Worm (Caenorhabditis elegans) whole organism, L1 larva: Measurements from ENCODE around the gene srh-159.

Experiments used
- C34B4.2 ChIP-seq: sonication (generic microtip); optimal IDR thresholded peaks from 2 replicates; lab custom pipeline; 2017; ENCODE audit warnings: mild to moderate bottlenecking, missing genetic modification characterization, missing compliant biosample characterization
- aly-2 ChIP-seq: fragments of 150-350 bp; optimal IDR thresholded peaks from 2 replicates; lab custom pipeline; 2014; ENCODE audit warnings: missing biosample characterization, missing genetic modification characterization
- ceh-8 ChIP-seq: fragments of 200-800 bp; sonication (Bioruptor generic); optimal IDR thresholded peaks from 2 replicates; lab custom pipeline; 2018; ENCODE audit warnings: mild to moderate bottlenecking, missing genetic modification characterization, moderate library complexity, missing compliant biosample characterization
- fkh-4 ChIP-seq: sonication (generic microtip); optimal IDR thresholded peaks from 2 replicates; lab custom pipeline; 2016; ENCODE audit warnings: missing compliant biosample characterization, missing genetic modification characterization, borderline replicate concordance
- fos-1 ChIP-seq: fragments of 150-350 bp; optimal IDR thresholded peaks from 2 replicates; lab custom pipeline; 2014; ENCODE audit warnings: missing biosample characterization, missing genetic modification characterization
- hpl-2 ChIP-seq: fragments of 150-350 bp; optimal IDR thresholded peaks from 2 replicates; lab custom pipeline; 2014; ENCODE audit warnings: missing biosample characterization, missing genetic modification reagents, missing genetic modification characterization
- lin-13 ChIP-seq: fragments of 150-350 bp; optimal IDR thresholded peaks from 2 replicates; lab custom pipeline; 2014; ENCODE audit warnings: missing biosample characterization, missing genetic modification reagents, missing genetic modification characterization
- mdl-1 ChIP-seq, 2 experiments: fragments of 150-350 bp; optimal IDR thresholded peaks; 2 replicates each; lab custom pipeline; 2014 to 2017; ENCODE audit warnings: missing biosample characterization in 2 of 2, missing genetic modification characterization in 2 of 2, inconsistent platforms in 1 of 2
- nhr-76 ChIP-seq: sonication (generic microtip); optimal IDR thresholded peaks from 2 replicates; lab custom pipeline; 2017; ENCODE audit warnings: missing biosample characterization, missing genetic modification characterization
- snpc-4 ChIP-seq: fragments of 150-350 bp; optimal IDR thresholded peaks from 2 replicates; lab custom pipeline; 2014; ENCODE audit warnings: missing biosample characterization, missing genetic modification characterization

DNA sequence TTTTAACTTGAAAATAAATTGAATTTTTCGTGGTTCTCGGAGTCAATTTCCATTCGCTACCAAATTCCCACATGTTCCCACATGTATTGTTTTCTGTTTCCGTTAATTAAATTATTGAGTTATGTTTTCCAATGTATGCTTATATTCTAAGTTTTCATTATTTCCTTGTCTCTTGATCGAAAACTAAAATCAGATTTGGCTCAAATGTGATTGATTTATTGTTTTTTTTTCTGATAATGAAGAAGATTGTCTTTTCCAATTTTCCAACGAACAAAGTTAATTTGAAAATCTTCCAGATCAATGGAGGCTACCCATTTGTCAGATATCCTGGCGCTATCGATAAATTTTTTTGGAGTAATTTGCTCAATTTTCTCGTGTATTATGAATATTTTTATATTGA, 8.4 kb upstream of the srh-159 start, which contains the start of gene srbc-25:
- TF ChIP-seq ceh-8 (GFP tag; lab: Kevin White, UChicago) (no peak), lin-13 (GFP tag; lab: Kevin White, UChicago) (no peak), hpl-2 (GFP tag; lab: Kevin White, UChicago) (no peak), snpc-4 (tag; lab: Kevin White, UChicago) (no peak), C34B4.2 (tag; lab: Kevin White, UChicago) (no peak), mdl-1 (tag; optimal IDR thresholded peaks at IDR 0.05; lab: Kevin White, UChicago) (no peak), fkh-4 (no peak), nhr-76 (no peak), fos-1 (tag; lab: Kevin White, UChicago) (no peak), aly-2 (tag; lab: Kevin White, UChicago) (no peak)
